Fruit fly (Drosophila melanogaster) whole organism, embryonic: ENCODE measurements around the gene mthl12.

Experiments
- Adf1 ChIP-seq: fragments of 200-800 bp; sonication (Bioruptor generic); IDR thresholded peaks from 2 replicates; pipeline ENCODE4 v1.3.6; 2022; ENCODE audit warnings: missing biosample characterization, missing genetic modification characterization
- Atf3 ChIP-seq: fragments of 200-800 bp; sonication (Bioruptor generic); optimal IDR thresholded peaks from 3 replicates; lab custom pipeline; 2016; ENCODE audit warnings: missing biosample characterization, missing genetic modification characterization
- Bgb ChIP-seq: fragments of 200-800 bp; sonication (Bioruptor generic); IDR thresholded peaks from 2 replicates; pipeline ENCODE4 v1.3.6; 2022; ENCODE audit warnings: missing biosample characterization, missing genetic modification characterization; ENCODE audit not compliant: partially characterized antibody
- CG10321 ChIP-seq: fragments of 200-800 bp; sonication (Bioruptor generic); IDR thresholded peaks from 2 replicates; pipeline ENCODE4 v1.3.6; 2022; ENCODE audit warnings: missing biosample characterization, missing genetic modification characterization
- CG10543 ChIP-seq: fragments of 200-800 bp; sonication (Bioruptor generic); optimal IDR thresholded peaks from 3 replicates; lab custom pipeline; 2017; ENCODE audit warnings: missing biosample characterization, mild to moderate bottlenecking, missing genetic modification characterization, moderate library complexity
- CG10654 ChIP-seq: fragments of 200-800 bp; sonication (Bioruptor generic); optimal IDR thresholded peaks from 2 replicates; lab custom pipeline; 2016; ENCODE audit warnings: missing biosample characterization, missing genetic modification characterization
- CG11560 ChIP-seq: fragments of 200-800 bp; sonication (Bioruptor generic); IDR thresholded peaks from 3 replicates; pipeline ENCODE4 v1.3.6; 2022; ENCODE audit warnings: missing biosample characterization, missing genetic modification characterization
- CG12104 ChIP-seq: fragments of 200-800 bp; sonication (Bioruptor generic); optimal IDR thresholded peaks from 3 replicates; lab custom pipeline; 2016; ENCODE audit warnings: missing biosample characterization, missing genetic modification characterization
- CG13775 ChIP-seq: fragments of 200-800 bp; sonication (Bioruptor generic); optimal IDR thresholded peaks from 3 replicates; lab custom pipeline; 2017; ENCODE audit warnings: missing biosample characterization, mild to moderate bottlenecking, missing genetic modification characterization
- CG14710 ChIP-seq: fragments of 200-800 bp; sonication (Bioruptor generic); optimal IDR thresholded peaks from 3 replicates; lab custom pipeline; 2019; ENCODE audit warnings: missing biosample characterization, mild to moderate bottlenecking, missing genetic modification characterization, moderate library complexity
- CG15011 ChIP-seq: fragments of 200-800 bp; sonication (Bioruptor generic); optimal IDR thresholded peaks from 3 replicates; lab custom pipeline; 2018; ENCODE audit warnings: missing biosample characterization, mild to moderate bottlenecking, missing genetic modification characterization
- CG15514 ChIP-seq: fragments of 200-800 bp; sonication (Bioruptor generic); optimal IDR thresholded peaks from 3 replicates; lab custom pipeline; 2017; ENCODE audit warnings: missing biosample characterization, missing genetic modification characterization, mild to moderate bottlenecking, moderate library complexity, missing genetic modification reagents
- CG1602 ChIP-seq: fragments of 200-800 bp; sonication (Bioruptor generic); optimal IDR thresholded peaks from 3 replicates; lab custom pipeline; 2016; ENCODE audit warnings: missing biosample characterization, missing genetic modification characterization
- CG18619 ChIP-seq: fragments of 200-800 bp; sonication (Bioruptor generic); optimal IDR thresholded peaks from 3 replicates; lab custom pipeline; 2017; ENCODE audit warnings: missing biosample characterization, mild to moderate bottlenecking, missing genetic modification characterization
- CG33557 ChIP-seq: fragments of 200-800 bp; sonication (Bioruptor generic); optimal IDR thresholded peaks from 2 replicates; lab custom pipeline; 2019; ENCODE audit warnings: missing biosample characterization, mild to moderate bottlenecking, missing genetic modification characterization, moderate library complexity
- CG6683 ChIP-seq: fragments of 200-800 bp; sonication (Bioruptor generic); optimal IDR thresholded peaks from 2 replicates; lab custom pipeline; 2017; ENCODE audit warnings: missing biosample characterization, mild to moderate bottlenecking, missing genetic modification characterization, missing genetic modification reagents
- CG6791 ChIP-seq: fragments of 200-800 bp; sonication (Bioruptor generic); IDR thresholded peaks from 3 replicates; pipeline ENCODE4 v1.3.6; 2022; ENCODE audit warnings: missing biosample characterization, missing genetic modification characterization; ENCODE audit not compliant: partially characterized antibody
- CG7786 ChIP-seq: fragments of 200-800 bp; sonication (Bioruptor generic); optimal IDR thresholded peaks from 2 replicates; lab custom pipeline; 2016; ENCODE audit warnings: missing biosample characterization, missing genetic modification characterization
- CG9215 ChIP-seq: fragments of 200-800 bp; sonication (Bioruptor generic); IDR thresholded peaks from 2 replicates; pipeline ENCODE4 v1.3.6; 2022; ENCODE audit warnings: missing biosample characterization, missing genetic modification characterization
- CG9609 ChIP-seq: fragments of 200-800 bp; sonication (Bioruptor generic); optimal IDR thresholded peaks from 3 replicates; lab custom pipeline; 2016; ENCODE audit warnings: missing biosample characterization, missing genetic modification characterization
- Camta ChIP-seq: fragments of 200-800 bp; sonication (Bioruptor generic); optimal IDR thresholded peaks from 2 replicates; lab custom pipeline; 2016; ENCODE audit warnings: missing biosample characterization, missing genetic modification characterization
- Ets65A ChIP-seq: fragments of 200-800 bp; sonication (Bioruptor generic); peaks from one replicate; lab custom pipeline; 2016; ENCODE audit warnings: missing biosample characterization, missing genetic modification characterization
- Fer1 ChIP-seq: fragments of 200-800 bp; sonication (Bioruptor generic); optimal IDR thresholded peaks from 2 replicates; lab custom pipeline; 2017; ENCODE audit warnings: missing biosample characterization, mild to moderate bottlenecking, missing genetic modification characterization
- MBD-R2 ChIP-seq: fragments of 200-800 bp; sonication (Bioruptor generic); IDR thresholded peaks from 2 replicates; pipeline ENCODE4 v1.3.6; 2022; ENCODE audit warnings: missing biosample characterization, missing genetic modification characterization
- Meics ChIP-seq: fragments of 200-800 bp; sonication (Bioruptor generic); optimal IDR thresholded peaks from 2 replicates; lab custom pipeline; 2017; ENCODE audit warnings: missing biosample characterization, mild to moderate bottlenecking, missing genetic modification characterization
- Spps ChIP-seq: fragments of 200-800 bp; sonication (Bioruptor generic); optimal IDR thresholded peaks from 2 replicates; lab custom pipeline; 2018; ENCODE audit warnings: missing biosample characterization, mild to moderate bottlenecking, missing genetic modification characterization
- Vsx1 ChIP-seq: fragments of 200-800 bp; sonication (Bioruptor generic); optimal IDR thresholded peaks from 2 replicates; lab custom pipeline; 2017; ENCODE audit warnings: missing biosample characterization, mild to moderate bottlenecking, missing genetic modification characterization, missing genetic modification reagents
- ase ChIP-seq: fragments of 200-800 bp; sonication (Bioruptor generic); IDR thresholded peaks from 3 replicates; pipeline ENCODE4 v1.3.6; 2022; ENCODE audit warnings: missing biosample characterization, missing genetic modification characterization
- bowl ChIP-seq: fragments of 200-800 bp; sonication (Bioruptor generic); IDR thresholded peaks from 2 replicates; pipeline ENCODE4 v1.3.6; 2022; ENCODE audit warnings: missing biosample characterization, missing genetic modification characterization
- br ChIP-seq: fragments of >200 bp; optimal IDR thresholded peaks from 2 replicates; lab custom pipeline; 2017
- ci ChIP-seq: fragments of 200-800 bp; sonication (Bioruptor generic); IDR thresholded peaks from 3 replicates; pipeline ENCODE4 v1.3.6; 2022; ENCODE audit warnings: missing biosample characterization, missing genetic modification characterization
- crp ChIP-seq, 2 experiments: fragments of 200-800 bp; sonication (Bioruptor generic); optimal IDR thresholded peaks; 2 replicates in 1 of 2; 3 replicates in 1 of 2; lab custom pipeline; 2017; ENCODE audit warnings: missing biosample characterization in 2 of 2, missing genetic modification characterization in 2 of 2, mild to moderate bottlenecking in 1 of 2, moderate library complexity in 1 of 2
- dimm ChIP-seq: fragments of 200-800 bp; sonication (Bioruptor generic); IDR thresholded peaks from 2 replicates; pipeline ENCODE4 v1.3.6; 2022; ENCODE audit warnings: missing biosample characterization, missing genetic modification characterization
- esg ChIP-seq: fragments of 200-800 bp; sonication (Bioruptor generic); conservative IDR thresholded peaks from 2 replicates; pipeline ENCODE4 v1.3.6; 2022; ENCODE audit warnings: missing biosample characterization, missing genetic modification characterization
- eve ChIP-seq, 2 experiments: fragments of >200 bp; optimal IDR thresholded peaks; 2 replicates each; lab custom pipeline; 2017; ENCODE audit warnings: missing biosample characterization in 2 of 2, missing genetic modification characterization in 2 of 2
- fd64A ChIP-seq: fragments of 200-800 bp; sonication (Bioruptor generic); optimal IDR thresholded peaks from 3 replicates; lab custom pipeline; 2018; ENCODE audit warnings: missing biosample characterization, mild to moderate bottlenecking, missing genetic modification characterization
- hb ChIP-seq: fragments of 200-800 bp; sonication (Bioruptor generic); IDR thresholded peaks from 3 replicates; pipeline ENCODE4 v1.3.6; 2022; ENCODE audit warnings: missing biosample characterization, missing genetic modification characterization; ENCODE audit not compliant: partially characterized antibody
- hkb ChIP-seq, 2 experiments: fragments of 200-800 bp in 1 of 2; fragments of >200 bp in 1 of 2; sonication (Bioruptor generic) in 1 of 2; IDR thresholded peaks in 1 of 2; optimal IDR thresholded peaks in 1 of 2; 2 replicates each; pipeline versions ENCODE4 v1.3.6 to Lab custom; 2017 to 2022; ENCODE audit warnings: missing biosample characterization in 1 of 2, missing genetic modification characterization in 1 of 2
- lola ChIP-seq, 3 experiments: fragments of >200 bp in 2 of 3; fragments of 200-800 bp in 1 of 3; sonication (Bioruptor generic) in 1 of 3; optimal IDR thresholded peaks; 2 replicates each; lab custom pipeline; 2017 to 2019; ENCODE audit warnings: missing biosample characterization in 3 of 3, missing genetic modification characterization in 3 of 3, mild to moderate bottlenecking in 1 of 3, moderate library complexity in 1 of 3
- mam ChIP-seq: fragments of 200-800 bp; sonication (Bioruptor generic); optimal IDR thresholded peaks from 3 replicates; lab custom pipeline; 2016; ENCODE audit warnings: missing biosample characterization, missing genetic modification characterization
- pan ChIP-seq, 4 experiments: fragments of >200 bp in 3 of 4; fragments of 200-800 bp in 1 of 4; sonication (Bioruptor generic) in 1 of 4; optimal IDR thresholded peaks in 3 of 4; IDR thresholded peaks in 1 of 4; 2 replicates each; pipeline versions ENCODE4 v1.3.6 to Lab custom; 2017 to 2022; ENCODE audit warnings: missing biosample characterization in 2 of 4, missing genetic modification characterization in 2 of 4, mixed read lengths in 1 of 4
- pb ChIP-seq: fragments of 200-800 bp; sonication (Bioruptor generic); optimal IDR thresholded peaks from 3 replicates; lab custom pipeline; 2016; ENCODE audit warnings: missing biosample characterization, missing genetic modification characterization
- pita ChIP-seq: fragments of 200-800 bp; sonication (Bioruptor generic); optimal IDR thresholded peaks from 2 replicates; lab custom pipeline; 2017; ENCODE audit warnings: missing biosample characterization, mild to moderate bottlenecking, missing genetic modification characterization
- pum ChIP-seq: fragments of 200-800 bp; sonication (Bioruptor generic); optimal IDR thresholded peaks from 2 replicates; lab custom pipeline; 2016; ENCODE audit warnings: missing biosample characterization, missing genetic modification characterization
- row ChIP-seq: fragments of 200-800 bp; sonication (Bioruptor generic); IDR thresholded peaks from 3 replicates; pipeline ENCODE4 v1.3.6; 2022; ENCODE audit warnings: missing biosample characterization, missing genetic modification characterization
- slbo ChIP-seq: fragments of 200-800 bp; sonication (Bioruptor generic); IDR thresholded peaks from 2 replicates; pipeline ENCODE4 v1.3.6; 2022; ENCODE audit warnings: missing biosample characterization, missing genetic modification characterization
- sna ChIP-seq: fragments of 200-800 bp; sonication (Bioruptor generic); IDR thresholded peaks from 2 replicates; pipeline ENCODE4 v1.3.6; 2022; ENCODE audit warnings: missing biosample characterization, missing genetic modification characterization; ENCODE audit not compliant: partially characterized antibody
- ssp ChIP-seq: fragments of 200-800 bp; sonication (Bioruptor generic); IDR thresholded peaks from 2 replicates; pipeline ENCODE4 v1.3.6; 2022; ENCODE audit warnings: missing biosample characterization, missing genetic modification characterization
- twi ChIP-seq: fragments of 200-800 bp; optimal IDR thresholded peaks from 2 replicates; lab custom pipeline; 2019; ENCODE audit warnings: missing biosample characterization, mild to moderate bottlenecking, missing genetic modification characterization, moderate library complexity

The mthl12 gene

DNA sequence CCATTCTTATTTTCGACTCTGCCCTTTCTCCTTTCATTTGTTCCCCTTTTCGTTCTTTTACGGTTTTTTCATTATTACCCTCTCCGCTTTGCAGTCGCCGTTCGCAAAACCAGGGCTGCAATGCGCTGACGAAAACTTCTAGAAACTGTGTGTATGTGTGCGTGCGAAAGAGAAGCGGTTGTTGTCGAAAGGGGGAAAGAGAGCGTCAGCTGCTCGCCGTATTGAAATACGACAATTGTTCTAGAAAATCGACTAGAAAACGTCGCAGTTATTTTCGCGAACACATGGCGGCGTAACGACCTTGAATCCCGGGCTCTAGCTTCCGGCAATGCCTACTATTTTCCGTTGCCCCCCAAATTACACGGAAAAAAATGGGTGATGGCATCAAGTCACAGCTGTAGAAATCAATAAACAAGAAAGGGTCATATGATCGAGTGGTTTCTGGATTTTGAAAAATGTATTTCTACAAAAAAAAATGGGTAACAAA lies 29.2 kb downstream of the mthl12 start:
- TF ChIP-seq crp (GFP tag; optimal IDR thresholded peaks at IDR 0.05; lab: Kevin White, UChicago), result peak; percentile 7 to 70
- TF ChIP-seq ase, result no peak
- TF ChIP-seq Adf1 (GFP tag; lab: Robert Waterston, UW), result peak; percentile 34
- TF ChIP-seq mam, result peak; percentile 46
- no peak for TF ChIP-seq fd64A (GFP tag; lab: Kevin White, UChicago)
- no peak for TF ChIP-seq CG10654 (GFP tag; lab: Kevin White, UChicago)
- no peak for TF ChIP-seq sna (GFP tag; lab: Robert Waterston, UW)
- TF ChIP-seq br (lab: Kevin White, UChicago), result no peak
- peak; percentile 16 for TF ChIP-seq CG18619
- TF ChIP-seq CG15011 (GFP tag; lab: Kevin White, UChicago), result no peak
- TF ChIP-seq Bgb, result no peak; the same call in 1 of the 2 replicates
- no peak for TF ChIP-seq pum (GFP tag; lab: Kevin White, UChicago)
- no peak for TF ChIP-seq hb
- TF ChIP-seq bowl, result peak; percentile 42; the same call in 1 of the 2 replicates
- TF ChIP-seq CG9609 (GFP tag; lab: Kevin White, UChicago), result no peak
- peak; percentile 58 for TF ChIP-seq slbo (GFP tag; lab: Robert Waterston, UW)
- peak; percentile 24 for TF ChIP-seq CG10543 (GFP tag; lab: Kevin White, UChicago)
- TF ChIP-seq Atf3 (GFP tag; lab: Kevin White, UChicago), result no peak
- TF ChIP-seq CG12104 (GFP tag; lab: Kevin White, UChicago), result no peak
- no peak for TF ChIP-seq CG6683 (GFP tag; lab: Kevin White, UChicago)
- TF ChIP-seq hkb (optimal IDR thresholded peaks at IDR 0.05; lab: Kevin White, UChicago), result no peak
- 0 out of 2 replicates have a peak, but pooled peaks have one; percentile 6 for TF ChIP-seq hkb (GFP tag; IDR thresholded peaks at IDR 0.05; lab: Robert Waterston, UW)
- TF ChIP-seq CG9215 (GFP tag; lab: Robert Waterston, UW), result no peak
- no peak for TF ChIP-seq CG15514 (GFP tag; lab: Kevin White, UChicago)
- no peak for TF ChIP-seq lola (GFP tag; optimal IDR thresholded peaks at IDR 0.05; lab: Kevin White, UChicago)
- no peak for TF ChIP-seq dimm (GFP tag; lab: Robert Waterston, UW)
- 0 out of 3 replicates have a peak, but pooled peaks have one; percentile 27 for TF ChIP-seq ci (GFP tag; lab: Robert Waterston, UW)
- TF ChIP-seq CG1602 (GFP tag; lab: Kevin White, UChicago), result no peak
- TF ChIP-seq CG33557, result no peak
- no peak for TF ChIP-seq Camta (GFP tag; lab: Kevin White, UChicago)
- no peak for TF ChIP-seq Ets65A (GFP tag; lab: Kevin White, UChicago)
- TF ChIP-seq CG14710, result no peak
- no peak for TF ChIP-seq Meics
- no peak for TF ChIP-seq pita (GFP tag; lab: Kevin White, UChicago)
- TF ChIP-seq pb, result peak; percentile 11
- TF ChIP-seq Fer1, result peak; percentile 29
- no peak for TF ChIP-seq pan (optimal IDR thresholded peaks at IDR 0.05; lab: Kevin White, UChicago)
- TF ChIP-seq pan (GFP tag; optimal IDR thresholded peaks at IDR 0.05 in 1 of 2, IDR thresholded peaks at IDR 0.05 in 1 of 2), result peak in 1 of 2 experiments; percentile 7
- TF ChIP-seq eve (GFP tag; optimal IDR thresholded peaks at IDR 0.05; lab: Kevin White, UChicago), result no peak
- TF ChIP-seq CG10321 (GFP tag; lab: Robert Waterston, UW), result peak; percentile 28; the same call in 1 of the 2 replicates
- peak; percentile 1 for TF ChIP-seq twi (tag; lab: Kevin White, UChicago)
- TF ChIP-seq CG11560 (tag; lab: Robert Waterston, UW), result no peak
- no peak for TF ChIP-seq Vsx1 (GFP tag; lab: Kevin White, UChicago)
- 0 out of 3 replicates have a peak, but pooled peaks have one; percentile 13 for TF ChIP-seq CG6791 (GFP tag; lab: Robert Waterston, UW)
- TF ChIP-seq esg (GFP tag; lab: Robert Waterston, UW), result no peak
- TF ChIP-seq CG13775 (GFP tag; lab: Kevin White, UChicago), result no peak
- TF ChIP-seq Spps (tag; lab: Kevin White, UChicago), result no peak
- TF ChIP-seq ssp (GFP tag; lab: Robert Waterston, UW), result no peak
- TF ChIP-seq row, result peak; percentile 33; the same call in 1 of the 3 replicates
- peak; percentile 7 for TF ChIP-seq CG7786
- peak; percentile 30; the same call in 1 of the 2 replicates for TF ChIP-seq MBD-R2 (GFP tag; lab: Robert Waterston, UW)
